Fruit fly (Drosophila melanogaster) whole organism, prepupa: ENCODE results near the gene CG42759.

Source experiments
- CG10669 ChIP-seq: fragments of 200-800 bp; sonication (Bioruptor generic); optimal IDR thresholded peaks from 3 replicates; lab custom pipeline; 2018; ENCODE audit warnings: missing biosample characterization, mild to moderate bottlenecking, missing genetic modification characterization, moderate library complexity
- CG11762 ChIP-seq: fragments of 200-800 bp; sonication (Bioruptor generic); optimal IDR thresholded peaks from 3 replicates; lab custom pipeline; 2016; ENCODE audit warnings: missing biosample characterization, missing genetic modification characterization; ENCODE audit not compliant: insufficient read depth
- CG11902 ChIP-seq: fragments of 200-800 bp; sonication (Bioruptor generic); optimal IDR thresholded peaks from 3 replicates; lab custom pipeline; 2016; ENCODE audit warnings: missing biosample characterization, missing genetic modification characterization
- CG15336 ChIP-seq: fragments of 200-800 bp; sonication (Bioruptor generic); IDR thresholded peaks from 2 replicates; pipeline ENCODE4 v1.3.6; 2022; ENCODE audit warnings: missing biosample characterization, missing genetic modification characterization
- CG1621 ChIP-seq: fragments of 200-800 bp; sonication (Bioruptor generic); optimal IDR thresholded peaks from 3 replicates; lab custom pipeline; 2018; ENCODE audit warnings: missing biosample characterization, mild to moderate bottlenecking, missing genetic modification characterization
- CG16779 ChIP-seq: fragments of 200-800 bp; sonication (Bioruptor generic); optimal IDR thresholded peaks from 3 replicates; lab custom pipeline; 2017; ENCODE audit warnings: missing biosample characterization, mild to moderate bottlenecking, missing genetic modification characterization
- CG3032 ChIP-seq: fragments of 200-800 bp; optimal IDR thresholded peaks from 2 replicates; lab custom pipeline; 2019; ENCODE audit warnings: missing biosample characterization, mild to moderate bottlenecking, missing genetic modification characterization, moderate library complexity
- CG31627 ChIP-seq: fragments of 200-800 bp; sonication (Bioruptor generic); optimal IDR thresholded peaks from 3 replicates; lab custom pipeline; 2016; ENCODE audit warnings: missing biosample characterization, missing genetic modification characterization
- CG34406 ChIP-seq: fragments of 200-800 bp; sonication (Bioruptor generic); optimal IDR thresholded peaks from 3 replicates; lab custom pipeline; 2016; ENCODE audit warnings: missing biosample characterization, missing genetic modification characterization
- CG3919 ChIP-seq: fragments of 200-800 bp; sonication (Bioruptor generic); optimal IDR thresholded peaks from 3 replicates; lab custom pipeline; 2016; ENCODE audit warnings: missing biosample characterization, missing genetic modification characterization
- CG4318 ChIP-seq: fragments of 200-800 bp; sonication (Bioruptor generic); optimal IDR thresholded peaks from 3 replicates; lab custom pipeline; 2017; ENCODE audit warnings: missing biosample characterization, mild to moderate bottlenecking, missing genetic modification characterization
- CG6276 ChIP-seq: fragments of 200-800 bp; sonication (Bioruptor generic); optimal IDR thresholded peaks from 2 replicates; lab custom pipeline; 2017; ENCODE audit warnings: missing biosample characterization, mild to moderate bottlenecking, missing genetic modification characterization
- CG6792 ChIP-seq: fragments of 200-800 bp; sonication (Bioruptor generic); optimal IDR thresholded peaks from 3 replicates; lab custom pipeline; 2016; ENCODE audit warnings: missing biosample characterization, missing genetic modification characterization
- CG6808 ChIP-seq: fragments of 200-800 bp; sonication (Bioruptor generic); optimal IDR thresholded peaks from 3 replicates; lab custom pipeline; 2017; ENCODE audit warnings: missing biosample characterization, missing genetic modification characterization, mild to moderate bottlenecking, moderate library complexity, missing genetic modification reagents
- CG6854 ChIP-seq: fragments of 200-800 bp; sonication (Bioruptor generic); optimal IDR thresholded peaks from 2 replicates; lab custom pipeline; 2017; ENCODE audit warnings: missing biosample characterization, mild to moderate bottlenecking, missing genetic modification characterization
- CG7368 ChIP-seq: fragments of 200-800 bp; sonication (Bioruptor generic); optimal IDR thresholded peaks from 3 replicates; lab custom pipeline; 2016; ENCODE audit warnings: missing biosample characterization, missing genetic modification characterization
- CG8119 ChIP-seq: fragments of 200-800 bp; sonication (Bioruptor generic); IDR thresholded peaks from 3 replicates; pipeline ENCODE4 v1.3.6; 2022; ENCODE audit warnings: missing biosample characterization, missing genetic modification characterization
- CG8319 ChIP-seq: fragments of 200-800 bp; sonication (Bioruptor generic); optimal IDR thresholded peaks from 3 replicates; lab custom pipeline; 2016; ENCODE audit warnings: missing biosample characterization, missing genetic modification characterization
- CG8632 ChIP-seq: fragments of 200-800 bp; sonication (Bioruptor generic); optimal IDR thresholded peaks from 3 replicates; lab custom pipeline; 2016; ENCODE audit warnings: missing biosample characterization, missing genetic modification characterization
- Eip75B ChIP-seq: fragments of 200-800 bp; sonication (Bioruptor generic); optimal IDR thresholded peaks from 3 replicates; lab custom pipeline; 2016; ENCODE audit warnings: missing biosample characterization, missing genetic modification characterization
- Eip78C ChIP-seq: fragments of 200-800 bp; sonication (Bioruptor generic); peaks from one replicate; lab custom pipeline; 2016; ENCODE audit warnings: missing biosample characterization, missing genetic modification characterization
- Eip93F ChIP-seq: fragments of 200-800 bp; sonication (Bioruptor generic); optimal IDR thresholded peaks from 2 replicates; lab custom pipeline; 2016; ENCODE audit warnings: missing biosample characterization, mild to moderate bottlenecking, missing genetic modification characterization
- Ets21C ChIP-seq: fragments of 200-800 bp; sonication (Bioruptor generic); optimal IDR thresholded peaks from 3 replicates; lab custom pipeline; 2016; ENCODE audit warnings: missing biosample characterization, missing genetic modification characterization
- Gug ChIP-seq: fragments of 200-800 bp; sonication (Bioruptor generic); IDR thresholded peaks from 2 replicates; pipeline ENCODE4 v1.3.6; 2022; ENCODE audit warnings: missing biosample characterization, missing genetic modification characterization
- Hr39 ChIP-seq: fragments of 200-800 bp; sonication (Bioruptor generic); optimal IDR thresholded peaks from 2 replicates; lab custom pipeline; 2016; ENCODE audit warnings: missing biosample characterization, missing genetic modification characterization
- Hr4 ChIP-seq: fragments of 200-800 bp; sonication (Bioruptor generic); optimal IDR thresholded peaks from 3 replicates; lab custom pipeline; 2016; ENCODE audit warnings: missing biosample characterization, missing genetic modification characterization
- Met ChIP-seq: fragments of 200-800 bp; sonication (Bioruptor generic); optimal IDR thresholded peaks from 3 replicates; lab custom pipeline; 2016; ENCODE audit warnings: missing biosample characterization, missing genetic modification characterization
- OdsH ChIP-seq: fragments of 200-800 bp; sonication (Bioruptor generic); optimal IDR thresholded peaks from 3 replicates; lab custom pipeline; 2016; ENCODE audit warnings: missing biosample characterization, missing genetic modification characterization
- Smox ChIP-seq: fragments of 200-800 bp; sonication (Bioruptor generic); optimal IDR thresholded peaks from 3 replicates; lab custom pipeline; 2016; ENCODE audit warnings: missing biosample characterization, missing genetic modification characterization
- Sox15 ChIP-seq: fragments of 200-800 bp; sonication (Bioruptor generic); optimal IDR thresholded peaks from 3 replicates; lab custom pipeline; 2016; ENCODE audit warnings: missing biosample characterization, missing genetic modification characterization
- achi ChIP-seq: fragments of 200-800 bp; sonication (Bioruptor generic); optimal IDR thresholded peaks from 3 replicates; lab custom pipeline; 2016; ENCODE audit warnings: missing biosample characterization, missing genetic modification characterization
- acj6 ChIP-seq: fragments of 200-800 bp; sonication (Bioruptor generic); optimal IDR thresholded peaks from 3 replicates; lab custom pipeline; 2016; ENCODE audit warnings: missing biosample characterization, missing genetic modification characterization
- cyc ChIP-seq: fragments of 200-800 bp; sonication (Bioruptor generic); optimal IDR thresholded peaks from 3 replicates; lab custom pipeline; 2016; ENCODE audit warnings: missing biosample characterization, missing genetic modification characterization
- dac ChIP-seq: fragments of 200-800 bp; sonication (Bioruptor generic); optimal IDR thresholded peaks from 2 replicates; lab custom pipeline; 2017; ENCODE audit warnings: missing biosample characterization, mild to moderate bottlenecking, missing genetic modification characterization
- dsx ChIP-seq: fragments of 200-800 bp; optimal IDR thresholded peaks from 3 replicates; lab custom pipeline; 2019; ENCODE audit warnings: missing biosample characterization, mild to moderate bottlenecking, missing genetic modification characterization, moderate library complexity; ENCODE audit not compliant: poor library complexity, severe bottlenecking
- eg ChIP-seq: fragments of 200-800 bp; sonication (Bioruptor generic); IDR thresholded peaks from 3 replicates; pipeline ENCODE4 v1.3.6; 2022; ENCODE audit warnings: missing biosample characterization, missing genetic modification characterization
- esn ChIP-seq: fragments of 200-800 bp; sonication (Bioruptor generic); optimal IDR thresholded peaks from 2 replicates; lab custom pipeline; 2016; ENCODE audit warnings: missing biosample characterization, mild to moderate bottlenecking, missing genetic modification characterization, moderate library complexity
- fd59A ChIP-seq: fragments of 200-800 bp; sonication (Bioruptor generic); optimal IDR thresholded peaks from 2 replicates; lab custom pipeline; 2017; ENCODE audit warnings: missing biosample characterization, mild to moderate bottlenecking, missing genetic modification characterization, missing genetic modification reagents
- fd85E ChIP-seq: fragments of 200-800 bp; sonication (Bioruptor generic); optimal IDR thresholded peaks from 3 replicates; lab custom pipeline; 2016; ENCODE audit warnings: missing biosample characterization, missing genetic modification characterization
- net ChIP-seq: fragments of 200-800 bp; sonication (Bioruptor generic); optimal IDR thresholded peaks from 3 replicates; lab custom pipeline; 2016; ENCODE audit warnings: missing biosample characterization, missing genetic modification characterization
- pdm3 ChIP-seq: fragments of 200-800 bp; sonication (Bioruptor generic); optimal IDR thresholded peaks from 3 replicates; lab custom pipeline; 2016; ENCODE audit warnings: missing biosample characterization, missing genetic modification characterization
- salr ChIP-seq, 2 experiments: fragments of 200-800 bp; sonication (Bioruptor generic); optimal IDR thresholded peaks; 3 replicates each; lab custom pipeline; 2016 to 2018; ENCODE audit warnings: missing biosample characterization in 2 of 2, missing genetic modification characterization in 2 of 2, mild to moderate bottlenecking in 1 of 2
- spab ChIP-seq: fragments of 200-800 bp; sonication (Bioruptor generic); optimal IDR thresholded peaks from 2 replicates; lab custom pipeline; 2017; ENCODE audit warnings: missing biosample characterization, mild to moderate bottlenecking, missing genetic modification characterization, missing genetic modification reagents
- ss ChIP-seq, 2 experiments: fragments of 200-800 bp; sonication (Bioruptor generic); optimal IDR thresholded peaks; 2 replicates in 1 of 2; 3 replicates in 1 of 2; lab custom pipeline; 2017 to 2018; ENCODE audit warnings: mild to moderate bottlenecking in 2 of 2, missing biosample characterization in 2 of 2, missing genetic modification characterization in 2 of 2, moderate library complexity in 1 of 2
- svp ChIP-seq: fragments of 200-800 bp; sonication (Bioruptor generic); peaks from one replicate; lab custom pipeline; 2016; ENCODE audit warnings: missing biosample characterization, missing genetic modification characterization
- topi ChIP-seq: fragments of 200-800 bp; sonication (Bioruptor generic); optimal IDR thresholded peaks from 3 replicates; lab custom pipeline; 2016; ENCODE audit warnings: missing biosample characterization, missing genetic modification characterization

The CG42759 gene

DNA sequence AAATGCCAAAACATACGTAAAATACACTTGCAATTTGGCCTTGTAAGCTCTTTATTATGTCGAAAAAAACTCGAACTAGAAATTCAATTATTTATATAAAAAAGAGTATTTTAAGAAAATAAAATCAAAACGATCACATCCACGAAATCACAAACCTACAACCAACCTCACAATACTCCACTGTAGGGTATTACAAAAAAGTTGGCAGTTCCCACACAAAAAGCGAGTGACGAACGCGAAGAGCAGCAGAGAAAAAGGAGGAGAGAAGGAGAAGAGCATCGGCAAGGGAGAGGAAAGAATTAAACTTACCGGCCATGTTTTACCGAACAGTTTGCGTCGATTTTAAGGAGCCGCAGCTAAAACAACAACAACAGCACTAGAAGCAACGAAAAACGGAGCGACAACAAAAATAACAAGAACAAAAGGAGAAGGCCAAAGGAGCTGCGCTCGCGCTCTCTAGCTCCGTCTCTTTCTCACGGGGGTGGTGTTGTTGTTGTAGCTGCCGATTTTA is 9.9 kb upstream of the CG42759 start (continued):
- TF ChIP-seq CG3032 (no peak), CG16779 (tag; lab: Kevin White, UChicago) (no peak), dac (GFP tag; lab: Kevin White, UChicago) (no peak), CG1621 (no peak), CG6792 (GFP tag; lab: Kevin White, UChicago) (peak; percentile 24), CG3919 (GFP tag; lab: Kevin White, UChicago) (peak; percentile 52), Hr4 (peak; percentile 46), dsx (GFP tag; lab: Kevin White, UChicago) (peak; percentile 36), ss (GFP tag; optimal IDR thresholded peaks at IDR 0.05; lab: Kevin White, UChicago) (peak in 1 of 2 experiments; percentile 37), fd59A (GFP tag; lab: Kevin White, UChicago) (no peak), CG6854 (GFP tag; lab: Kevin White, UChicago) (no peak), Gug (GFP tag; lab: Robert Waterston, UW) (no peak), CG7368 (GFP tag; lab: Kevin White, UChicago) (no peak), Eip93F (GFP tag; lab: Kevin White, UChicago) (peak; percentile 23), CG15336 (GFP tag; lab: Robert Waterston, UW) (no peak), fd85E (GFP tag; lab: Kevin White, UChicago) (no peak)

DNA sequence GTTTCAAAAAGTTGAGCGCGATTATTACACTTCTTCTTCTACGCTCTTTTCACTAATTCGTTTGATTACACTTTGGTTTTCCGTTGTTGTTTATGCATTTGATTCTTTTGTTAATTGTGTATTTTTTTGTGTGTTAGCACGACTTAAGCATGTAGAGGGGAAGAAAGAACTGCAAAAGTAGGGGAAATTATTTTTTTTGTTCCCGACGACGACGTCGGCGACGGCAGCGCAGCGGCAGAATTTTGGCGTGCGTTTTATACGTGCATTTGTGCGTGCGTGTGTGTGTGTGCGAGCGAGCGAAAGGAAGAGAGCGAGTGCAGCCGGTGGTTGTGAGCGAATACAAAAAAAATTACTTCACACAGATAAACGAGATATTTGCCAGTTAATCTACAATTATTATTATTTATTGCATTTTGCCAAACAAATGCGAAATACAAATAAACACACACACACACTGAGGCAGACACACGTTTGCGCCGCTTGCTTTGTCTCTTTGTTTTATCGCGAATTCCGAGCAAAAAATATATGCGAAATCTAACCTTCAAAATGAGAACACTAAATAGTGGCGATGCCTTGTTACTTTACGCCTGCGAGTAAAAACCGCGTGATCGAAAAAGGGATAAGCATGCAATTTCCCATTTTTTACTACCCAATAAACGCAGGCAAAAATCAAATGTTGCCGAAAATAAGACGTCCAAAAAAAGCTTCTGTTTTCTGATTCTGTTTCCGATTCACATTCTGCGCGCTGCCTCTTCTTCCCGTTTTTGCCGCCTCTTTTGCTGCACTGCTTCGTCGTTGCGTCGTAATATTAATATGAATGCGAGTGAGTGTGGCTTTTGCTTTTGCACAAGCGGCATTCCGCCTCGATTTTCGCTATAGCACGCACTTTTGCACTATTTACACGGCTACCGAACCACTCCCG is 9.2 kb upstream of the CG42759 start:
- TF ChIP-seq dac (GFP tag; lab: Kevin White, UChicago) (no peak), CG6276 (GFP tag; lab: Kevin White, UChicago) (no peak), Eip93F (GFP tag; lab: Kevin White, UChicago) (no peak), achi (GFP tag; lab: Kevin White, UChicago) (no peak), ss (GFP tag; optimal IDR thresholded peaks at IDR 0.05; lab: Kevin White, UChicago) (peak in 1 of 2 experiments; percentile 48), CG3919 (GFP tag; lab: Kevin White, UChicago) (no peak), eg (peak; percentile 45; the same call in 1 of the 3 replicates), Sox15 (GFP tag; lab: Kevin White, UChicago) (no peak), CG11902 (GFP tag; lab: Kevin White, UChicago) (no peak), svp (GFP tag; lab: Kevin White, UChicago) (no peak), Eip75B (no peak), dsx (GFP tag; lab: Kevin White, UChicago) (no peak), CG6808 (GFP tag; lab: Kevin White, UChicago) (no peak), pdm3 (GFP tag; lab: Kevin White, UChicago) (no peak), Eip78C (peak; percentile 75), salr (GFP tag; optimal IDR thresholded peaks at IDR 0.05; lab: Kevin White, UChicago) (no peak), CG6792 (GFP tag; lab: Kevin White, UChicago) (no peak), CG6854 (GFP tag; lab: Kevin White, UChicago) (no peak), CG16779 (tag; lab: Kevin White, UChicago) (no peak), topi (no peak), esn (GFP tag; lab: Kevin White, UChicago) (no peak), CG31627 (GFP tag; lab: Kevin White, UChicago) (no peak), CG11762 (GFP tag; lab: Kevin White, UChicago) (no peak), Smox (GFP tag; lab: Kevin White, UChicago) (no peak), spab (no peak), CG8632 (no peak), Hr4 (no peak), Met (no peak), CG4318 (GFP tag; lab: Kevin White, UChicago) (no peak), net (GFP tag; lab: Kevin White, UChicago) (no peak), CG8119 (GFP tag; lab: Robert Waterston, UW) (no peak), CG10669 (GFP tag; lab: Kevin White, UChicago) (no peak), OdsH (GFP tag; lab: Kevin White, UChicago) (no peak), CG3032 (no peak), cyc (GFP tag; lab: Kevin White, UChicago) (no peak), CG34406 (no peak), Hr39 (GFP tag; lab: Kevin White, UChicago) (no peak), Ets21C (no peak), CG1621 (no peak), CG15336 (GFP tag; lab: Robert Waterston, UW) (no peak), CG8319 (GFP tag; lab: Kevin White, UChicago) (no peak), acj6 (GFP tag; lab: Kevin White, UChicago) (no peak)
